Fruit fly (Drosophila melanogaster): ENCODE measurements around the gene colt.

- TF ChIP-seq Sin3A (optimal IDR thresholded peaks at IDR 0.05) (no peak), Myc (optimal IDR thresholded peaks at IDR 0.05) (no peak), psq (optimal IDR thresholded peaks at IDR 0.05) (no peak), insv (optimal IDR thresholded peaks at IDR 0.05) (no peak)
These were observed 34.3 kb downstream of the colt start for dm6 chr2L:2735539-2735938.

Data from Kc167 (cell line).